Fruit fly (Drosophila melanogaster) whole organism, embryonic: ENCODE measurements around the gene Trl.
A peak's percentile ranks its signal among the peaks of the same experiment; 100 is the strongest.

Experiments
- Ada2b ChIP-seq: fragments of 200-800 bp; sonication (Bioruptor generic); IDR thresholded peaks from 2 replicates; pipeline ENCODE4 v1.3.6; 2022; ENCODE audit warnings: missing biosample characterization, missing genetic modification characterization
- Asciz ChIP-seq: fragments of 200-800 bp; sonication (Bioruptor generic); optimal IDR thresholded peaks from 2 replicates; lab custom pipeline; 2017; ENCODE audit warnings: missing biosample characterization, mild to moderate bottlenecking, missing genetic modification characterization, missing genetic modification reagents
- Atf6 ChIP-seq: fragments of 200-800 bp; sonication (Bioruptor generic); IDR thresholded peaks from 2 replicates; pipeline ENCODE4 v1.3.6; 2022; ENCODE audit warnings: missing biosample characterization, missing genetic modification characterization
- CG1024 ChIP-seq: fragments of 200-800 bp; sonication (Bioruptor generic); IDR thresholded peaks from 2 replicates; pipeline ENCODE4 v1.3.6; 2022; ENCODE audit warnings: missing biosample characterization, missing genetic modification characterization
- CG13424 ChIP-seq: fragments of 200-800 bp; sonication (Bioruptor generic); optimal IDR thresholded peaks from 2 replicates; lab custom pipeline; 2019; ENCODE audit warnings: missing biosample characterization, mild to moderate bottlenecking, missing genetic modification characterization, moderate library complexity
- CG17361 ChIP-seq: fragments of 200-800 bp; sonication (Bioruptor generic); IDR thresholded peaks from 3 replicates; pipeline ENCODE4 v1.3.6; 2022; ENCODE audit warnings: missing biosample characterization, missing genetic modification characterization
- CG4360 ChIP-seq: fragments of 200-800 bp; sonication (Bioruptor generic); IDR thresholded peaks from 2 replicates; pipeline ENCODE4 v1.3.6; 2022; ENCODE audit warnings: missing biosample characterization, missing genetic modification characterization
- CG6683 ChIP-seq: fragments of 200-800 bp; sonication (Bioruptor generic); optimal IDR thresholded peaks from 2 replicates; lab custom pipeline; 2017; ENCODE audit warnings: missing biosample characterization, mild to moderate bottlenecking, missing genetic modification characterization, missing genetic modification reagents
- CG6689 ChIP-seq: fragments of 200-800 bp; sonication (Bioruptor generic); IDR thresholded peaks from 2 replicates; pipeline ENCODE4 v1.3.6; 2022; ENCODE audit warnings: missing biosample characterization, missing genetic modification characterization
- CG6813 ChIP-seq: fragments of 200-800 bp; sonication (Bioruptor generic); optimal IDR thresholded peaks from 2 replicates; lab custom pipeline; 2017; ENCODE audit warnings: missing biosample characterization, missing genetic modification characterization, mild to moderate bottlenecking, moderate library complexity, missing genetic modification reagents
- CG8089 ChIP-seq: fragments of 200-800 bp; sonication (Bioruptor generic); optimal IDR thresholded peaks from 3 replicates; lab custom pipeline; 2016; ENCODE audit warnings: missing biosample characterization, missing genetic modification characterization
- CG9609 ChIP-seq: fragments of 200-800 bp; sonication (Bioruptor generic); optimal IDR thresholded peaks from 3 replicates; lab custom pipeline; 2016; ENCODE audit warnings: missing biosample characterization, missing genetic modification characterization
- CoRest ChIP-seq: fragments of 200-800 bp; sonication (Bioruptor generic); optimal IDR thresholded peaks from 3 replicates; lab custom pipeline; 2018; ENCODE audit warnings: missing biosample characterization, mild to moderate bottlenecking, missing genetic modification characterization, moderate library complexity
- Dll ChIP-seq: fragments of 200-800 bp; sonication (Bioruptor generic); IDR thresholded peaks from 4 replicates; pipeline ENCODE4 v1.3.6; 2022; ENCODE audit warnings: missing biosample characterization, missing genetic modification characterization; ENCODE audit not compliant: partially characterized antibody
- Gug ChIP-seq: fragments of 200-800 bp; sonication (Bioruptor generic); IDR thresholded peaks from 4 replicates; pipeline ENCODE4 v1.3.6; 2022; ENCODE audit warnings: missing biosample characterization, missing genetic modification characterization
- HHEX ChIP-seq: fragments of 200-800 bp; sonication (Bioruptor generic); optimal IDR thresholded peaks from 3 replicates; lab custom pipeline; 2017; ENCODE audit warnings: missing biosample characterization, mild to moderate bottlenecking, missing genetic modification characterization, missing genetic modification reagents
- HLH4C ChIP-seq: fragments of 200-800 bp; sonication (Bioruptor generic); IDR thresholded peaks from 3 replicates; pipeline ENCODE4 v1.3.6; 2022; ENCODE audit warnings: missing biosample characterization, missing genetic modification characterization; ENCODE audit not compliant: partially characterized antibody
- HLH54F ChIP-seq: fragments of 200-800 bp; sonication (Bioruptor generic); optimal IDR thresholded peaks from 3 replicates; lab custom pipeline; 2016; ENCODE audit warnings: missing biosample characterization, missing genetic modification characterization
- Hand ChIP-seq: fragments of 200-800 bp; sonication (Bioruptor generic); optimal IDR thresholded peaks from 2 replicates; lab custom pipeline; 2017; ENCODE audit warnings: mild to moderate bottlenecking, missing biosample characterization, missing genetic modification reagents, missing genetic modification characterization
- Hsf ChIP-seq: fragments of 200-800 bp; sonication (Bioruptor generic); optimal IDR thresholded peaks from 3 replicates; lab custom pipeline; 2016; ENCODE audit warnings: missing biosample characterization, missing genetic modification characterization
- Jarid2 ChIP-seq: fragments of 200-800 bp; sonication (Bioruptor generic); optimal IDR thresholded peaks from 3 replicates; lab custom pipeline; 2017; ENCODE audit warnings: mild to moderate bottlenecking, missing biosample characterization, missing genetic modification reagents, missing genetic modification characterization
- MESR4 ChIP-seq: fragments of 200-800 bp; sonication (Bioruptor generic); optimal IDR thresholded peaks from 2 replicates; lab custom pipeline; 2018; ENCODE audit warnings: missing biosample characterization, mild to moderate bottlenecking, missing genetic modification characterization, moderate library complexity
- MTF-1 ChIP-seq: fragments of 200-800 bp; sonication (Bioruptor generic); optimal IDR thresholded peaks from 2 replicates; lab custom pipeline; 2018; ENCODE audit warnings: missing biosample characterization, mild to moderate bottlenecking, missing genetic modification characterization, borderline replicate concordance
- Nf-YA ChIP-seq: fragments of 200-800 bp; sonication (Bioruptor generic); IDR thresholded peaks from 2 replicates; pipeline ENCODE4 v1.3.6; 2022; ENCODE audit warnings: missing biosample characterization, missing genetic modification characterization
- Stat92E ChIP-seq, 3 experiments: fragments of >200 bp in 2 of 3; fragments of 200-800 bp in 1 of 3; sonication (Bioruptor generic) in 1 of 3; optimal IDR thresholded peaks; 2 replicates each; lab custom pipeline; 2017 to 2019; ENCODE audit warnings: missing biosample characterization in 3 of 3, missing genetic modification characterization in 3 of 3, mild to moderate bottlenecking in 1 of 3, moderate library complexity in 1 of 3
- abd-A ChIP-seq: fragments of 200-800 bp; sonication (Bioruptor generic); optimal IDR thresholded peaks from 3 replicates; lab custom pipeline; 2019; ENCODE audit warnings: missing biosample characterization, mild to moderate bottlenecking, missing genetic modification characterization, moderate library complexity
- caup ChIP-seq: fragments of 200-800 bp; sonication (Bioruptor generic); optimal IDR thresholded peaks from 3 replicates; lab custom pipeline; 2017; ENCODE audit warnings: missing biosample characterization, mild to moderate bottlenecking, missing genetic modification characterization, moderate library complexity; ENCODE audit not compliant: severe bottlenecking
- cwo ChIP-seq: fragments of 200-800 bp; sonication (Bioruptor generic); optimal IDR thresholded peaks from 3 replicates; lab custom pipeline; 2017; ENCODE audit warnings: missing biosample characterization, missing genetic modification characterization, mild to moderate bottlenecking, moderate library complexity, missing genetic modification reagents
- dan ChIP-seq: fragments of 200-800 bp; sonication (Bioruptor generic); IDR thresholded peaks from 2 replicates; pipeline ENCODE4 v1.3.6; 2022; ENCODE audit warnings: missing biosample characterization, missing genetic modification characterization
- eve ChIP-seq, 2 experiments: fragments of >200 bp; optimal IDR thresholded peaks; 2 replicates each; lab custom pipeline; 2017; ENCODE audit warnings: missing biosample characterization in 2 of 2, missing genetic modification characterization in 2 of 2
- fu2 ChIP-seq: fragments of 200-800 bp; sonication (Bioruptor generic); optimal IDR thresholded peaks from 2 replicates; lab custom pipeline; 2016; ENCODE audit warnings: missing biosample characterization, missing genetic modification characterization
- grn ChIP-seq: fragments of 200-800 bp; sonication (Bioruptor generic); optimal IDR thresholded peaks from 3 replicates; lab custom pipeline; 2017; ENCODE audit warnings: missing biosample characterization, missing genetic modification characterization
- gsb-n ChIP-seq: fragments of 200-800 bp; sonication (Bioruptor generic); optimal IDR thresholded peaks from 3 replicates; lab custom pipeline; 2018; ENCODE audit warnings: missing biosample characterization, mild to moderate bottlenecking, missing genetic modification characterization
- knrl ChIP-seq: fragments of 200-800 bp; sonication (Bioruptor generic); IDR thresholded peaks from 3 replicates; pipeline ENCODE4 v1.3.6; 2022; ENCODE audit warnings: missing biosample characterization, missing genetic modification characterization; ENCODE audit not compliant: partially characterized antibody
- nerfin-1 ChIP-seq: fragments of 200-800 bp; sonication (Bioruptor generic); optimal IDR thresholded peaks from 3 replicates; lab custom pipeline; 2019; ENCODE audit warnings: missing biosample characterization, mild to moderate bottlenecking, missing genetic modification characterization, moderate library complexity
- oc ChIP-seq: fragments of 200-800 bp; sonication (Bioruptor generic); optimal IDR thresholded peaks from 2 replicates; lab custom pipeline; 2018; ENCODE audit warnings: missing biosample characterization, mild to moderate bottlenecking, missing genetic modification characterization, moderate library complexity
- phol ChIP-seq: fragments of 200-800 bp; sonication (Bioruptor generic); optimal IDR thresholded peaks from 3 replicates; lab custom pipeline; 2018; ENCODE audit warnings: missing biosample characterization, mild to moderate bottlenecking, missing genetic modification characterization, moderate library complexity
- pnt ChIP-seq: fragments of 200-800 bp; sonication (Bioruptor generic); optimal IDR thresholded peaks from 3 replicates; lab custom pipeline; 2016; ENCODE audit warnings: missing biosample characterization, missing genetic modification characterization
- pros ChIP-seq: fragments of 200-800 bp; sonication (Bioruptor generic); optimal IDR thresholded peaks from 3 replicates; lab custom pipeline; 2019; ENCODE audit warnings: missing biosample characterization, mild to moderate bottlenecking, missing genetic modification characterization, moderate library complexity
- pum ChIP-seq: fragments of 200-800 bp; sonication (Bioruptor generic); optimal IDR thresholded peaks from 2 replicates; lab custom pipeline; 2016; ENCODE audit warnings: missing biosample characterization, missing genetic modification characterization
- salm ChIP-seq: fragments of 200-800 bp; sonication (Bioruptor generic); optimal IDR thresholded peaks from 2 replicates; lab custom pipeline; 2018; ENCODE audit warnings: missing biosample characterization, mild to moderate bottlenecking, missing genetic modification characterization
- schlank ChIP-seq: fragments of 200-800 bp; sonication (Bioruptor generic); optimal IDR thresholded peaks from 2 replicates; lab custom pipeline; 2018; ENCODE audit warnings: missing biosample characterization, mild to moderate bottlenecking, missing genetic modification characterization
- sens ChIP-seq: fragments of 200-800 bp; sonication (Bioruptor generic); peaks from one replicate; lab custom pipeline; 2016; ENCODE audit warnings: missing biosample characterization, missing genetic modification characterization
- slbo ChIP-seq: fragments of 200-800 bp; sonication (Bioruptor generic); IDR thresholded peaks from 2 replicates; pipeline ENCODE4 v1.3.6; 2022; ENCODE audit warnings: missing biosample characterization, missing genetic modification characterization
- tna ChIP-seq: fragments of 200-800 bp; sonication (Bioruptor generic); IDR thresholded peaks from 2 replicates; pipeline ENCODE4 v1.3.6; 2022; ENCODE audit warnings: missing biosample characterization, missing genetic modification characterization; ENCODE audit not compliant: partially characterized antibody
- toy ChIP-seq: fragments of 200-800 bp; sonication (Bioruptor generic); IDR thresholded peaks from 2 replicates; pipeline ENCODE4 v1.3.6; 2022; ENCODE audit warnings: missing biosample characterization, missing genetic modification characterization
- zf30C ChIP-seq: fragments of 200-800 bp; sonication (Bioruptor generic); optimal IDR thresholded peaks from 3 replicates; lab custom pipeline; 2018; ENCODE audit warnings: missing biosample characterization, mild to moderate bottlenecking, missing genetic modification characterization

The Trl gene

DNA sequence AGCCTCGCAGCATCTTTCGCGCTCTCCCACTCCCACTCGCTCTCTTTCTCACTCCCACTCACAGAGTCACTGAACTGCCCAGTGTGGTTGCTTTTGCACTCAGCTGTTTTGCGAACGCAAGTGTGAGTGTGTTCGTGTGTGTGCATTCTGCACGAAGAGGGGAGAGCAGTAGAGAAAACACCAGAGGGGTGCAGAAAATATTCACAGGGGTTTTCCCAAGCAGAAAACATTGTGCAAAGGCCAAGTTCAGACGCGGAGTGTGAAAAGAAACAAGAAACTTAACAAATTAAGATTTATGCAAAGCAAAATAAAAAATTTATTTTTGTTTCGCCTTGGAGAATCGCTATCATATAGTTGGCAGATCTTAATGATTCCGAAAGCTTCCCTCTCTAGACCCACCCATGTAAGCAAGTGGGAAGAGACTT lies 24.7 kb upstream of the Trl start (continued):
- TF ChIP-seq CG13424 (no peak), CG1024 (GFP tag; lab: Robert Waterston, UW) (no peak), phol (tag; lab: Kevin White, UChicago) (peak; percentile 4), sens (GFP tag; lab: Kevin White, UChicago) (peak; percentile 30), pros (GFP tag; lab: Kevin White, UChicago) (peak; percentile 80), CG6813 (GFP tag; lab: Kevin White, UChicago) (no peak), abd-A (tag; lab: Kevin White, UChicago) (no peak)

DNA sequence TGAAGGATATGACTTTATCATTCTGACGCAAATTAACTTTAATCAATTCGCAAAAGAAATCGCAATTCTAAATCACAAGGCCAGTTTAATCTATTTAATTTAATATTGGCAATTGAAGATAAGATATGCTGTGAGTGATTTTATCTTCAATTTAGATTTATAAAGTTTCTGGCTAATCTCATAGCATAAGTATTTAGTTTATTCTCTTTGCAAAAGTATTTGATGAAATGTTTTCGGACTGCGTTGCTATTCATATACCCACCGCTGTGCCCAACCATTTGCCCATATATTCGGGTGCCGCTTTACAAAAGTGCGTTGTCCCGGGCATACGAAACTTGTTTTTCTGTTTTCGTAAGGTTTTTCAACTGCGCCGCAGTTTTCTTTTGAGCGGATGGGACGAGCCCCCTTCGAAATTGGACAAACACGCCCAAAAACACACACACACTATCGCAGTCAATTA lies 24.1 kb upstream of the Trl start:
- TF ChIP-seq toy (GFP tag; lab: Robert Waterston, UW) (peak; percentile 71), Stat92E (GFP tag; optimal IDR thresholded peaks at IDR 0.05; lab: Kevin White, UChicago) (peak in 1 of 3 experiments; percentile 94), Nf-YA (GFP tag; lab: Robert Waterston, UW) (peak; percentile 86), Dll (GFP tag; lab: Robert Waterston, UW) (no peak), caup (peak; percentile 96), pum (GFP tag; lab: Kevin White, UChicago) (peak; percentile 92), CG9609 (GFP tag; lab: Kevin White, UChicago) (peak; percentile 91), Hand (peak; percentile 95), CG8089 (GFP tag; lab: Kevin White, UChicago) (peak; percentile 91), dan (no peak; the same call in 1 of the 2 replicates), schlank (tag; lab: Kevin White, UChicago) (peak; percentile 92), HHEX (GFP tag; lab: Kevin White, UChicago) (peak; percentile 97), Hsf (GFP tag; lab: Kevin White, UChicago) (peak; percentile 96), zf30C (GFP tag; lab: Kevin White, UChicago) (no peak), Ada2b (peak; percentile 86), fu2 (GFP tag; lab: Kevin White, UChicago) (peak; percentile 82), CG6689 (GFP tag; lab: Robert Waterston, UW) (peak; percentile 96), gsb-n (peak; percentile 96), Atf6 (GFP tag; lab: Robert Waterston, UW) (peak; percentile 95), HLH4C (GFP tag; lab: Robert Waterston, UW) (no peak), MESR4 (GFP tag; lab: Kevin White, UChicago) (peak; percentile 39), pnt (peak; percentile 90), CG4360 (GFP tag; lab: Robert Waterston, UW) (peak; percentile 35; the same call in 1 of the 2 replicates), MTF-1 (peak; percentile 84), CG17361 (GFP tag; lab: Robert Waterston, UW) (peak; percentile 99), eve (GFP tag; optimal IDR thresholded peaks at IDR 0.05; lab: Kevin White, UChicago) (peak in 1 of 2 experiments; percentile 22), oc (tag; lab: Kevin White, UChicago) (peak; percentile 91), pros (GFP tag; lab: Kevin White, UChicago) (peak; percentile 12), grn (GFP tag; lab: Kevin White, UChicago) (peak; percentile 81), CG6683 (GFP tag; lab: Kevin White, UChicago) (peak; percentile 93), Jarid2 (GFP tag; lab: Kevin White, UChicago) (peak; percentile 86), slbo (GFP tag; lab: Robert Waterston, UW) (peak; percentile 92), nerfin-1 (tag; lab: Kevin White, UChicago) (peak; percentile 95), CoRest (peak; percentile 99), Gug (GFP tag; lab: Robert Waterston, UW) (peak; percentile 75), cwo (GFP tag; lab: Kevin White, UChicago) (peak; percentile 95), HLH54F (peak; percentile 91), knrl (GFP tag; lab: Robert Waterston, UW) (no peak), tna (GFP tag; lab: Robert Waterston, UW) (no peak), salm (peak; percentile 95), Asciz (peak; percentile 95)
